Fruit fly (Drosophila melanogaster): ENCODE results near the gene CG46281.
A peak's percentile ranks its signal among the peaks of the same experiment; 100 is the strongest.

CG46281 gene

DNA sequence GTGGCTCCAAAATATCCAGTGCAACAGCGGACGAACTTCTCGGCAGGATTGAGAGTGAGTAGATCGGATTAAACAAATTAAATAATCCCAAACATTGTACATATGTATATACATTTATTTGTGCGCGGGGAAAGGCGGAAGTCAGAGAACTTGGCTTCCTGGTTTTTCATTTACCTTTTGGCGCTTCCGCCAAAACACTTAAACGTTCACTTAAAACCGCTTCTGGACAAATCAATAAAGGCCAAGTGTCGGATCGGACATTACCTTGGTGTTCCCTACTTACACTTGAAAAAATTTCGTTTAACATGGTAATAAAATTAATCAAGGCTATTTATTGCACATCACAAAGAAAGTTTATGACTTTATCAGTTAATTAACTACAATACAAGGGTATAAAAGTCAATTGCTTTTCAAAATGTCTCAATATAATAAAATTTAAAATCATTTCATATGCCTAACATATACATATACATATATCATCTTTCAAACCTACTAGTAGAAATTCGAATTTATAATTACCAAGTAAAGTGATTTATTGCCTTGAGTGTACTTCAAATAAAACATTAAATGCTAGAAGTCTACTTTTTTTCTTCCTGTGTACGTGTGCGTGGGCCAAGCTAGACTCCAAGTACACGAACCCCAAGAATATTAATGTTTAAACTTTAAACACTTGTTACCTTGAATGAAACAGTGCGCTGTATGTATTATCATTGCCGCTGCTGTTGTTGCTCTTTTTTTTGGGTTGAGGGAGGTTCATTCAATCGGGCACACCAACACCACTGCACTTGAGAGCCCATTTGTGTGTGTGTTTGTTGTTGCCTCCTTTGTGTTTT is 48.6 kb downstream of the CG46281 start (continued):
- no peak for TF ChIP-seq usp (GFP tag; optimal IDR thresholded peaks at IDR 0.05)
- no peak for TF ChIP-seq Opbp (GFP tag; IDR thresholded peaks at IDR 0.05; ENCODE audit: partially characterized antibody)
- no peak for TF ChIP-seq Hmx (GFP tag; optimal IDR thresholded peaks at IDR 0.05)
- no peak for TF ChIP-seq shn (GFP tag; optimal IDR thresholded peaks at IDR 0.05)
- no peak for TF ChIP-seq dm (GFP tag; optimal IDR thresholded peaks at IDR 0.05)
- no peak for TF ChIP-seq CG1792 (GFP tag; optimal IDR thresholded peaks at IDR 0.05)
- peak; percentile 30; the same call in 1 of the 3 replicates for TF ChIP-seq ken (GFP tag; IDR thresholded peaks at IDR 0.05)
- TF ChIP-seq Meics (GFP tag; optimal IDR thresholded peaks at IDR 0.05), result peak; percentile 77
- no peak for TF ChIP-seq cad (GFP tag; optimal IDR thresholded peaks at IDR 0.05)
- TF ChIP-seq D19B (GFP tag; optimal IDR thresholded peaks at IDR 0.05), result peak; percentile 19
- peak; percentile 39; the same call in 1 of the 3 replicates for TF ChIP-seq ci (GFP tag; IDR thresholded peaks at IDR 0.05)
- no peak for TF ChIP-seq cg (GFP tag; optimal IDR thresholded peaks at IDR 0.05)
- TF ChIP-seq CG6254 (GFP tag; optimal IDR thresholded peaks at IDR 0.05), result peak; percentile 47
- TF ChIP-seq Atf6 (GFP tag; IDR thresholded peaks at IDR 0.05), result no peak; the same call in 1 of the 2 replicates
- TF ChIP-seq esg (GFP tag; conservative IDR thresholded peaks at IDR 0.05), result peak; percentile 57
- peak; percentile 18 for TF ChIP-seq Ets65A (GFP tag)
- TF ChIP-seq Side (GFP tag; optimal IDR thresholded peaks at IDR 0.05), result no peak
- no peak for TF ChIP-seq ab (GFP tag; optimal IDR thresholded peaks at IDR 0.05)
- TF ChIP-seq CG10979 (tag; optimal IDR thresholded peaks at IDR 0.05), result peak; percentile 70
- no peak for TF ChIP-seq bbx (GFP tag; IDR thresholded peaks at IDR 0.05; ENCODE audit: partially characterized antibody)
- TF ChIP-seq Mrtf (GFP tag; IDR thresholded peaks at IDR 0.05), result peak; percentile 59; the same call in 1 of the 3 replicates
- TF ChIP-seq psq (GFP tag; optimal IDR thresholded peaks at IDR 0.05), result no peak
- no peak for TF ChIP-seq pum (GFP tag; optimal IDR thresholded peaks at IDR 0.05)
- TF ChIP-seq Max (GFP tag; optimal IDR thresholded peaks at IDR 0.05), result peak; percentile 35
- peak; percentile 45 for TF ChIP-seq bab2 (GFP tag; optimal IDR thresholded peaks at IDR 0.05)
- TF ChIP-seq sna (GFP tag; IDR thresholded peaks at IDR 0.05; ENCODE audit: partially characterized antibody), result no peak
- TF ChIP-seq tna (GFP tag; IDR thresholded peaks at IDR 0.05; ENCODE audit: partially characterized antibody), result no peak
- no peak for TF ChIP-seq Myb (GFP tag; optimal IDR thresholded peaks at IDR 0.05)
- TF ChIP-seq CoRest (tag; optimal IDR thresholded peaks at IDR 0.05), result peak; percentile 83
- peak; percentile 11 for TF ChIP-seq CG1233 (GFP tag; optimal IDR thresholded peaks at IDR 0.05)
- no peak for TF ChIP-seq zen2 (GFP tag; IDR thresholded peaks at IDR 0.05; ENCODE audit: partially characterized antibody)
- peak; percentile 36 for TF ChIP-seq CG9932 (GFP tag; IDR thresholded peaks at IDR 0.05)
- no peak for TF ChIP-seq CTCF (GFP tag; optimal IDR thresholded peaks at IDR 0.05)
- TF ChIP-seq ind (GFP tag; optimal IDR thresholded peaks at IDR 0.05), result peak; percentile 53
- TF ChIP-seq Bteb2 (GFP tag; optimal IDR thresholded peaks at IDR 0.05), result peak; percentile 29
- no peak for TF ChIP-seq CG4617 (GFP tag; optimal IDR thresholded peaks at IDR 0.05; ENCODE audit: borderline replicate concordance)
- no peak for TF ChIP-seq CG11560 (tag; IDR thresholded peaks at IDR 0.05)
- TF ChIP-seq schlank (tag; optimal IDR thresholded peaks at IDR 0.05), result no peak
- peak; percentile 19 for TF ChIP-seq CG10462 (GFP tag; optimal IDR thresholded peaks at IDR 0.05)
- TF ChIP-seq Blimp-1 (GFP tag; optimal IDR thresholded peaks at IDR 0.05), result peak; percentile 64
- TF ChIP-seq zfh1 (GFP tag; IDR thresholded peaks at IDR 0.05), result 0 out of 3 replicates have a peak, but pooled peaks have one; percentile 58
- peak; percentile 9 for TF ChIP-seq nau (GFP tag; optimal IDR thresholded peaks at IDR 0.05)
- TF ChIP-seq pan (optimal IDR thresholded peaks at IDR 0.05), result no peak
- peak in 1 of 2 experiments; percentile 61 for TF ChIP-seq pan (GFP tag; optimal IDR thresholded peaks at IDR 0.05 in 1 of 2, IDR thresholded peaks at IDR 0.05 in 1 of 2)
- peak; percentile 57; the same call in 1 of the 2 replicates for TF ChIP-seq H2.0 (GFP tag; IDR thresholded peaks at IDR 0.05)
- no peak for TF ChIP-seq CG3847 (GFP tag; IDR thresholded peaks at IDR 0.05)
- peak; percentile 17 for TF ChIP-seq CG10274 (GFP tag; optimal IDR thresholded peaks at IDR 0.05)
- TF ChIP-seq dysf (GFP tag; IDR thresholded peaks at IDR 0.05), result peak; percentile 71
- TF ChIP-seq pb (GFP tag; optimal IDR thresholded peaks at IDR 0.05), result no peak
- no peak for TF ChIP-seq Tbp (GFP tag; optimal IDR thresholded peaks at IDR 0.05)
- TF ChIP-seq tin (GFP tag; optimal IDR thresholded peaks at IDR 0.05), result peak; percentile 36

Measured in whole organism, embryonic.